Fruit fly (Drosophila melanogaster) whole organism, embryonic: ENCODE measurements around the gene dbf.

ENCODE experiments used
- Adf1 ChIP-seq: fragments of 200-800 bp; sonication (Bioruptor generic); IDR thresholded peaks from 2 replicates; pipeline ENCODE4 v1.3.6; 2022; ENCODE audit warnings: missing biosample characterization, missing genetic modification characterization
- Antp ChIP-seq: fragments of 200-800 bp; sonication (Bioruptor generic); optimal IDR thresholded peaks from 3 replicates; lab custom pipeline; 2016; ENCODE audit warnings: missing biosample characterization, missing genetic modification characterization
- Asciz ChIP-seq: fragments of 200-800 bp; sonication (Bioruptor generic); optimal IDR thresholded peaks from 2 replicates; lab custom pipeline; 2017; ENCODE audit warnings: missing biosample characterization, mild to moderate bottlenecking, missing genetic modification characterization, missing genetic modification reagents
- CG10462 ChIP-seq: fragments of 200-800 bp; sonication (Bioruptor generic); optimal IDR thresholded peaks from 2 replicates; lab custom pipeline; 2016; ENCODE audit warnings: missing biosample characterization, missing genetic modification characterization
- CG10565 ChIP-seq: fragments of 200-800 bp; sonication (Bioruptor generic); optimal IDR thresholded peaks from 3 replicates; lab custom pipeline; 2016; ENCODE audit warnings: missing biosample characterization, mild to moderate bottlenecking, missing genetic modification characterization
- CG12391 ChIP-seq: fragments of 200-800 bp; sonication (Bioruptor generic); optimal IDR thresholded peaks from 3 replicates; lab custom pipeline; 2018; ENCODE audit warnings: missing biosample characterization, mild to moderate bottlenecking, missing genetic modification characterization, moderate library complexity
- CG13775 ChIP-seq: fragments of 200-800 bp; sonication (Bioruptor generic); optimal IDR thresholded peaks from 3 replicates; lab custom pipeline; 2017; ENCODE audit warnings: missing biosample characterization, mild to moderate bottlenecking, missing genetic modification characterization
- CG1529 ChIP-seq: fragments of 200-800 bp; sonication (Bioruptor generic); optimal IDR thresholded peaks from 3 replicates; lab custom pipeline; 2018; ENCODE audit warnings: missing biosample characterization, missing genetic modification characterization
- CG17328 ChIP-seq: fragments of 200-800 bp; sonication (Bioruptor generic); IDR thresholded peaks from 2 replicates; pipeline ENCODE4 v1.3.6; 2022; ENCODE audit warnings: missing biosample characterization, missing genetic modification characterization
- CG17802 ChIP-seq: fragments of 200-800 bp; sonication (Bioruptor generic); optimal IDR thresholded peaks from 2 replicates; lab custom pipeline; 2018; ENCODE audit warnings: missing biosample characterization, mild to moderate bottlenecking, missing genetic modification characterization, moderate library complexity
- CG2875 ChIP-seq: fragments of 200-800 bp; sonication (Bioruptor generic); optimal IDR thresholded peaks from 2 replicates; lab custom pipeline; 2017; ENCODE audit warnings: missing biosample characterization, mild to moderate bottlenecking, missing genetic modification characterization, missing genetic modification reagents
- CG3407 ChIP-seq: fragments of 200-800 bp; sonication (Bioruptor generic); optimal IDR thresholded peaks from 2 replicates; lab custom pipeline; 2018; ENCODE audit warnings: missing biosample characterization, mild to moderate bottlenecking, missing genetic modification characterization
- CG43689 ChIP-seq: fragments of 200-800 bp; sonication (Bioruptor generic); IDR thresholded peaks from 2 replicates; pipeline ENCODE4 v1.3.6; 2022; ENCODE audit warnings: missing biosample characterization, missing genetic modification characterization
- CG4424 ChIP-seq: fragments of 200-800 bp; sonication (Bioruptor generic); optimal IDR thresholded peaks from 3 replicates; lab custom pipeline; 2016; ENCODE audit warnings: missing biosample characterization, missing genetic modification characterization
- CG8089 ChIP-seq: fragments of 200-800 bp; sonication (Bioruptor generic); optimal IDR thresholded peaks from 3 replicates; lab custom pipeline; 2016; ENCODE audit warnings: missing biosample characterization, missing genetic modification characterization
- CG9727 ChIP-seq: fragments of 200-800 bp; sonication (Bioruptor generic); optimal IDR thresholded peaks from 3 replicates; lab custom pipeline; 2017; ENCODE audit warnings: missing biosample characterization, mild to moderate bottlenecking, missing genetic modification characterization
- Chrac-16 ChIP-seq: fragments of 200-800 bp; sonication (Bioruptor generic); optimal IDR thresholded peaks from 3 replicates; lab custom pipeline; 2016; ENCODE audit warnings: missing biosample characterization, missing genetic modification characterization
- CoRest ChIP-seq: fragments of 200-800 bp; sonication (Bioruptor generic); optimal IDR thresholded peaks from 3 replicates; lab custom pipeline; 2018; ENCODE audit warnings: missing biosample characterization, mild to moderate bottlenecking, missing genetic modification characterization, moderate library complexity
- D19B ChIP-seq: fragments of 200-800 bp; sonication (Bioruptor generic); optimal IDR thresholded peaks from 2 replicates; lab custom pipeline; 2017; ENCODE audit warnings: missing biosample characterization, mild to moderate bottlenecking, missing genetic modification characterization
- Dek ChIP-seq: fragments of 200-800 bp; sonication (Bioruptor generic); optimal IDR thresholded peaks from 3 replicates; lab custom pipeline; 2019; ENCODE audit warnings: missing biosample characterization, mild to moderate bottlenecking, missing genetic modification characterization, moderate library complexity
- GATAe ChIP-seq: fragments of 200-800 bp; sonication (Bioruptor generic); conservative IDR thresholded peaks from 2 replicates; pipeline ENCODE4 v1.3.6; 2022; ENCODE audit warnings: missing biosample characterization, missing genetic modification characterization
- HLHmδ ChIP-seq: fragments of 200-800 bp; sonication (Bioruptor generic); optimal IDR thresholded peaks from 2 replicates; lab custom pipeline; 2018; ENCODE audit warnings: missing biosample characterization, mild to moderate bottlenecking, missing genetic modification characterization, moderate library complexity
- Hand ChIP-seq: fragments of 200-800 bp; sonication (Bioruptor generic); optimal IDR thresholded peaks from 2 replicates; lab custom pipeline; 2017; ENCODE audit warnings: mild to moderate bottlenecking, missing biosample characterization, missing genetic modification reagents, missing genetic modification characterization
- Hmr ChIP-seq: fragments of 200-800 bp; sonication (Bioruptor generic); optimal IDR thresholded peaks from 3 replicates; lab custom pipeline; 2017; ENCODE audit warnings: mild to moderate bottlenecking, missing biosample characterization, missing genetic modification reagents, missing genetic modification characterization
- Hr39 ChIP-seq: fragments of >200 bp; optimal IDR thresholded peaks from 2 replicates; lab custom pipeline; 2017
- Hr51 ChIP-seq, 2 experiments: fragments of 200-800 bp; sonication (Bioruptor generic); optimal IDR thresholded peaks; 2 replicates in 1 of 2; 3 replicates in 1 of 2; lab custom pipeline; 2016 to 2018; ENCODE audit warnings: missing biosample characterization in 2 of 2, missing genetic modification characterization in 2 of 2, mild to moderate bottlenecking in 1 of 2, moderate library complexity in 1 of 2
- Kr ChIP-seq: fragments of 200-800 bp; sonication (Bioruptor generic); optimal IDR thresholded peaks from 2 replicates; lab custom pipeline; 2017; ENCODE audit warnings: missing biosample characterization, mild to moderate bottlenecking, missing genetic modification characterization
- MBD-R2 ChIP-seq: fragments of 200-800 bp; sonication (Bioruptor generic); IDR thresholded peaks from 2 replicates; pipeline ENCODE4 v1.3.6; 2022; ENCODE audit warnings: missing biosample characterization, missing genetic modification characterization
- Ptx1 ChIP-seq: fragments of 200-800 bp; sonication (Bioruptor generic); IDR thresholded peaks from 2 replicates; pipeline ENCODE4 v1.3.6; 2022; ENCODE audit warnings: missing biosample characterization, missing genetic modification characterization
- Trl ChIP-seq, 3 experiments: fragments of >200 bp in 2 of 3; fragments of 200-800 bp in 1 of 3; sonication (Bioruptor generic) in 1 of 3; optimal IDR thresholded peaks; 2 replicates in 1 of 3; 3 replicates in 2 of 3; lab custom pipeline; 2016 to 2017; ENCODE audit warnings: missing biosample characterization in 1 of 3, missing genetic modification characterization in 1 of 3
- Usf ChIP-seq: fragments of 200-800 bp; sonication (Bioruptor generic); optimal IDR thresholded peaks from 2 replicates; lab custom pipeline; 2017; ENCODE audit warnings: missing genotype, missing biosample characterization, missing genetic modification characterization
- abd-A ChIP-seq: fragments of 200-800 bp; sonication (Bioruptor generic); optimal IDR thresholded peaks from 3 replicates; lab custom pipeline; 2019; ENCODE audit warnings: missing biosample characterization, mild to moderate bottlenecking, missing genetic modification characterization, moderate library complexity
- amos ChIP-seq: fragments of 200-800 bp; sonication (Bioruptor generic); IDR thresholded peaks from 2 replicates; pipeline ENCODE4 v1.3.6; 2022; ENCODE audit warnings: missing biosample characterization, missing genetic modification characterization; ENCODE audit not compliant: partially characterized antibody
- bowl ChIP-seq: fragments of 200-800 bp; sonication (Bioruptor generic); IDR thresholded peaks from 2 replicates; pipeline ENCODE4 v1.3.6; 2022; ENCODE audit warnings: missing biosample characterization, missing genetic modification characterization
- btn ChIP-seq: fragments of 200-800 bp; sonication (Bioruptor generic); optimal IDR thresholded peaks from 2 replicates; lab custom pipeline; 2016; ENCODE audit warnings: missing biosample characterization, missing genetic modification characterization
- cad ChIP-seq: fragments of >200 bp; optimal IDR thresholded peaks from 2 replicates; lab custom pipeline; 2017; ENCODE audit warnings: missing biosample characterization, missing genetic modification characterization
- chn ChIP-seq: fragments of 200-800 bp; sonication (Bioruptor generic); optimal IDR thresholded peaks from 2 replicates; lab custom pipeline; 2016; ENCODE audit warnings: missing biosample characterization, missing genetic modification characterization
- crol ChIP-seq: fragments of 200-800 bp; sonication (Bioruptor generic); IDR thresholded peaks from 2 replicates; pipeline ENCODE4 v1.3.6; 2022; ENCODE audit warnings: missing biosample characterization, missing genetic modification characterization
- fru ChIP-seq: fragments of >200 bp; optimal IDR thresholded peaks from 2 replicates; lab custom pipeline; 2017
- ftz-f1 ChIP-seq: fragments of 200-800 bp; sonication (Bioruptor generic); optimal IDR thresholded peaks from 2 replicates; lab custom pipeline; 2016; ENCODE audit warnings: missing biosample characterization, missing genetic modification characterization
- gcm ChIP-seq: fragments of 200-800 bp; sonication (Bioruptor generic); optimal IDR thresholded peaks from 2 replicates; lab custom pipeline; 2019; ENCODE audit warnings: missing biosample characterization, mild to moderate bottlenecking, missing genetic modification characterization, moderate library complexity
- gfzf ChIP-seq: fragments of 200-800 bp; sonication (Bioruptor generic); optimal IDR thresholded peaks from 2 replicates; lab custom pipeline; 2016; ENCODE audit warnings: missing biosample characterization, mild to moderate bottlenecking, missing genetic modification characterization, moderate library complexity
- hkb ChIP-seq, 2 experiments: fragments of 200-800 bp in 1 of 2; fragments of >200 bp in 1 of 2; sonication (Bioruptor generic) in 1 of 2; IDR thresholded peaks in 1 of 2; optimal IDR thresholded peaks in 1 of 2; 2 replicates each; pipeline versions ENCODE4 v1.3.6 to Lab custom; 2017 to 2022; ENCODE audit warnings: missing biosample characterization in 1 of 2, missing genetic modification characterization in 1 of 2
- kay ChIP-seq: fragments of 200-800 bp; sonication (Bioruptor generic); optimal IDR thresholded peaks from 2 replicates; lab custom pipeline; 2016; ENCODE audit warnings: missing biosample characterization, missing genetic modification characterization
- peb ChIP-seq: fragments of 200-800 bp; sonication (Bioruptor generic); IDR thresholded peaks from 2 replicates; pipeline ENCODE4 v1.3.6; 2022; ENCODE audit warnings: missing biosample characterization, missing genetic modification characterization
- psq ChIP-seq: fragments of 200-800 bp; sonication (Bioruptor generic); optimal IDR thresholded peaks from 2 replicates; lab custom pipeline; 2017; ENCODE audit warnings: missing biosample characterization, missing genetic modification characterization
- sd ChIP-seq: fragments of 200-800 bp; sonication (Bioruptor generic); optimal IDR thresholded peaks from 3 replicates; lab custom pipeline; 2018; ENCODE audit warnings: missing biosample characterization, mild to moderate bottlenecking, missing genetic modification characterization, moderate library complexity
- tx ChIP-seq: fragments of 200-800 bp; sonication (Bioruptor generic); optimal IDR thresholded peaks from 2 replicates; lab custom pipeline; 2016; ENCODE audit warnings: missing biosample characterization, missing genetic modification characterization
- wdn ChIP-seq: fragments of 200-800 bp; sonication (Bioruptor generic); IDR thresholded peaks from 2 replicates; pipeline ENCODE4 v1.3.6; 2022; ENCODE audit warnings: missing biosample characterization, missing genetic modification characterization
- z ChIP-seq: fragments of 200-800 bp; sonication (Bioruptor generic); IDR thresholded peaks from 3 replicates; pipeline ENCODE4 v1.3.6; 2022; ENCODE audit warnings: missing biosample characterization, missing genetic modification characterization

The dbf gene

dm6 chr2L:10616767-10617166 is 34.6 kb upstream of the dbf start (continued):
- TF ChIP-seq kay: peak; percentile 29
- 0 out of 2 replicates have a peak, but pooled peaks have one; percentile 35 for TF ChIP-seq wdn
- peak; percentile 30 for TF ChIP-seq CG17802 (tag; lab: Kevin White, UChicago)
- TF ChIP-seq Asciz (GFP tag; lab: Kevin White, UChicago): peak; percentile 68
- 0 out of 2 replicates have a peak, but pooled peaks have one; percentile 25 for TF ChIP-seq GATAe
- peak; percentile 3 for TF ChIP-seq CG10565
- TF ChIP-seq Chrac-16 (GFP tag; lab: Kevin White, UChicago): peak; percentile 60
- TF ChIP-seq CG12391: peak; percentile 81
- no peak for TF ChIP-seq D19B (GFP tag; lab: Kevin White, UChicago)
- no peak for TF ChIP-seq amos (GFP tag; lab: Robert Waterston, UW)
- peak; percentile 86 for TF ChIP-seq CG17328 (GFP tag; lab: Robert Waterston, UW)
- TF ChIP-seq bowl (GFP tag; lab: Robert Waterston, UW): peak; percentile 57; the same call in 1 of the 2 replicates
- TF ChIP-seq ftz-f1 (GFP tag; lab: Kevin White, UChicago): no peak
- peak; percentile 29; the same call in 1 of the 2 replicates for TF ChIP-seq MBD-R2
- peak; percentile 23 to 79 for TF ChIP-seq Hr51 (GFP tag; optimal IDR thresholded peaks at IDR 0.05; lab: Kevin White, UChicago)
- TF ChIP-seq psq: no peak
- TF ChIP-seq Hmr (GFP tag; lab: Kevin White, UChicago): peak; percentile 44
- no peak for TF ChIP-seq gfzf (GFP tag; lab: Kevin White, UChicago)
- peak; percentile 6 for TF ChIP-seq CG10462 (GFP tag; lab: Kevin White, UChicago)
- TF ChIP-seq fru (lab: Kevin White, UChicago): no peak
- peak; percentile 62; the same call in 2 of the 3 replicates for TF ChIP-seq z (GFP tag; lab: Robert Waterston, UW)
- no peak for TF ChIP-seq Trl (optimal IDR thresholded peaks at IDR 0.05; lab: Kevin White, UChicago)
- TF ChIP-seq Trl (GFP tag; optimal IDR thresholded peaks at IDR 0.05; lab: Kevin White, UChicago): peak; percentile 49
- peak; percentile 67 for TF ChIP-seq CG4424
- peak; percentile 80 for TF ChIP-seq peb (GFP tag; lab: Robert Waterston, UW)
- no peak for TF ChIP-seq cad (GFP tag; lab: Kevin White, UChicago)
- TF ChIP-seq crol (GFP tag; lab: Robert Waterston, UW): no peak
- no peak for TF ChIP-seq Hr39 (lab: Kevin White, UChicago)
- peak; percentile 47 for TF ChIP-seq gcm
- peak; percentile 48 for TF ChIP-seq Antp
- peak; percentile 55 for TF ChIP-seq CG1529 (GFP tag; lab: Kevin White, UChicago)
- TF ChIP-seq sd (tag; lab: Kevin White, UChicago): no peak
- no peak for TF ChIP-seq HLHmδ (GFP tag; lab: Kevin White, UChicago)
- TF ChIP-seq Ptx1 (GFP tag; lab: Robert Waterston, UW): peak; percentile 84
- TF ChIP-seq CG3407 (GFP tag; lab: Kevin White, UChicago): peak; percentile 72
- TF ChIP-seq Kr (GFP tag; lab: Kevin White, UChicago): no peak
- TF ChIP-seq hkb (optimal IDR thresholded peaks at IDR 0.05; lab: Kevin White, UChicago): no peak
- TF ChIP-seq hkb (GFP tag; IDR thresholded peaks at IDR 0.05; lab: Robert Waterston, UW): peak; percentile 92
- TF ChIP-seq tx (GFP tag; lab: Kevin White, UChicago): peak; percentile 28
- peak; percentile 30 for TF ChIP-seq CG13775 (GFP tag; lab: Kevin White, UChicago)
- TF ChIP-seq btn (GFP tag; lab: Kevin White, UChicago): peak; percentile 63
- TF ChIP-seq abd-A (tag; lab: Kevin White, UChicago): no peak
- peak; percentile 61 for TF ChIP-seq chn (GFP tag; lab: Kevin White, UChicago)
- peak; percentile 36 for TF ChIP-seq CG8089 (GFP tag; lab: Kevin White, UChicago)
- TF ChIP-seq CG9727 (GFP tag; lab: Kevin White, UChicago): peak; percentile 69
- peak; percentile 72 for TF ChIP-seq CoRest (tag; lab: Kevin White, UChicago)
- TF ChIP-seq CG43689: 0 out of 2 replicates have a peak, but pooled peaks have one; percentile 42
- no peak for TF ChIP-seq Adf1 (GFP tag; lab: Robert Waterston, UW)
- peak; percentile 10 for TF ChIP-seq Usf
- peak; percentile 5 for TF ChIP-seq Hand (GFP tag; lab: Kevin White, UChicago)
- peak; percentile 39 for TF ChIP-seq Dek (tag; lab: Kevin White, UChicago)
- peak; percentile 62 for TF ChIP-seq CG2875
